Worm (Caenorhabditis elegans): ENCODE measurements around the gene R10D12.10.
A peak's percentile ranks its signal among the peaks of the same experiment; 100 is the strongest.

Gene R10D12.10

ce11 chrV:13953191-13953590 lies 5.0 kb downstream of the R10D12.10 start, which contains the start of gene R10D12.8:
Gene R10D12.8 (minus strand): TSS chrV:13953291.
- TF ChIP-seq pha-4 (tag; optimal IDR thresholded peaks at IDR 0.05) (peak; percentile 53), snpc-4 (tag; optimal IDR thresholded peaks at IDR 0.05) (no peak)

ce11 chrV:13949752-13950151 lies 8.4 kb downstream of the R10D12.10 start, which contains the start of gene R10D12.7:
Gene R10D12.7 (plus strand): TSS chrV:13950052.
- TF ChIP-seq eor-1 (tag; optimal IDR thresholded peaks at IDR 0.05), result no peak
- TF ChIP-seq pha-4 (tag; optimal IDR thresholded peaks at IDR 0.05), result no peak
- no peak for TF ChIP-seq mdl-1 (tag; optimal IDR thresholded peaks at IDR 0.05)
- TF ChIP-seq skn-1 (tag; optimal IDR thresholded peaks at IDR 0.05), result no peak
- no peak for TF ChIP-seq ceh-9 (tag; optimal IDR thresholded peaks at IDR 0.05)
- TF ChIP-seq fkh-2 (tag; optimal IDR thresholded peaks at IDR 0.05), result no peak
- no peak for TF ChIP-seq fkh-10 (GFP tag; optimal IDR thresholded peaks at IDR 0.05)
- no peak for TF ChIP-seq nhr-23 (tag; optimal IDR thresholded peaks at IDR 0.05)
- TF ChIP-seq ceh-82 (tag; optimal IDR thresholded peaks at IDR 0.05), result no peak
- TF ChIP-seq egl-27 (tag; optimal IDR thresholded peaks at IDR 0.05), result no peak
- TF ChIP-seq nhr-43 (tag; optimal IDR thresholded peaks at IDR 0.05; ENCODE audit: poor library complexity, severe bottlenecking), result no peak
- TF ChIP-seq egl-5 (tag; optimal IDR thresholded peaks at IDR 0.05), result no peak
- no peak for TF ChIP-seq tbx-2 (tag; optimal IDR thresholded peaks at IDR 0.05)
- TF ChIP-seq daf-12 (tag; optimal IDR thresholded peaks at IDR 0.05), result no peak
- no peak for TF ChIP-seq nhr-76 (tag; optimal IDR thresholded peaks at IDR 0.05)
- TF ChIP-seq unc-62 (GFP tag; optimal IDR thresholded peaks at IDR 0.05), result no peak
- TF ChIP-seq jun-1 (tag; optimal IDR thresholded peaks at IDR 0.05), result no peak
- no peak for TF ChIP-seq elt-3 (tag; optimal IDR thresholded peaks at IDR 0.05)

- no peak for TF ChIP-seq lin-39 (tag; optimal IDR thresholded peaks at IDR 0.05)
- no peak for TF ChIP-seq nhr-67 (tag; optimal IDR thresholded peaks at IDR 0.05)
- no peak for TF ChIP-seq ceh-9 (tag; optimal IDR thresholded peaks at IDR 0.05)
- TF ChIP-seq nhr-76 (tag; optimal IDR thresholded peaks at IDR 0.05), result no peak
- peak; percentile 3 for TF ChIP-seq elt-2 (tag; optimal IDR thresholded peaks at IDR 0.05)
- TF ChIP-seq pqm-1 (tag; optimal IDR thresholded peaks at IDR 0.05), result peak; percentile 38
- TF ChIP-seq fos-1 (tag; optimal IDR thresholded peaks at IDR 0.05), result no peak
- no peak for TF ChIP-seq eor-1 (tag; optimal IDR thresholded peaks at IDR 0.05)
- TF ChIP-seq nhr-43 (tag; optimal IDR thresholded peaks at IDR 0.05; ENCODE audit: poor library complexity, severe bottlenecking), result no peak
- TF ChIP-seq fkh-2 (tag; optimal IDR thresholded peaks at IDR 0.05), result no peak
- TF ChIP-seq nhr-28 (tag; optimal IDR thresholded peaks at IDR 0.05), result no peak
Measured at ce11 chrV:13949010-13949409, 9.1 kb downstream of the R10D12.10 start, which contains the start of gene R10D12.6. Gene R10D12.6 (plus strand): TSS chrV:13949310.

ce11 chrV:13946385-13947019 lies 11.6 kb downstream of the R10D12.10 start, which contains the start of the genes srx-10 and clec-226:
Gene srx-10 (minus strand): TSS chrV:13946485.
Gene clec-226 (plus strand): TSS chrV:13946969.
- no peak for TF ChIP-seq egl-5 (tag; optimal IDR thresholded peaks at IDR 0.05)
- no peak for TF ChIP-seq ceh-9 (tag; optimal IDR thresholded peaks at IDR 0.05)
- TF ChIP-seq fos-1 (tag; optimal IDR thresholded peaks at IDR 0.05), result no peak
- no peak for TF ChIP-seq mml-1 (tag; optimal IDR thresholded peaks at IDR 0.05)
- no peak for TF ChIP-seq tbx-2 (tag; optimal IDR thresholded peaks at IDR 0.05)
- no peak for TF ChIP-seq nhr-43 (tag; optimal IDR thresholded peaks at IDR 0.05; ENCODE audit: poor library complexity, severe bottlenecking)
- TF ChIP-seq ztf-4 (tag; optimal IDR thresholded peaks at IDR 0.05), result no peak
- TF ChIP-seq nfya-1 (tag; optimal IDR thresholded peaks at IDR 0.05; ENCODE audit: insufficient read depth), result no peak
- TF ChIP-seq nhr-25 (tag; optimal IDR thresholded peaks at IDR 0.05), result no peak
- TF ChIP-seq pqm-1 (tag; optimal IDR thresholded peaks at IDR 0.05), result no peak
- TF ChIP-seq hmg-11 (tag; optimal IDR thresholded peaks at IDR 0.05), result no peak
- no peak for TF ChIP-seq snpc-4 (tag; optimal IDR thresholded peaks at IDR 0.05)
- no peak for TF ChIP-seq daf-12 (tag; optimal IDR thresholded peaks at IDR 0.05)
- TF ChIP-seq fkh-2 (tag; optimal IDR thresholded peaks at IDR 0.05), result no peak
- no peak for TF ChIP-seq nhr-11 (tag; optimal IDR thresholded peaks at IDR 0.05)
- no peak for TF ChIP-seq nhr-28 (tag; optimal IDR thresholded peaks at IDR 0.05)
- no peak for TF ChIP-seq jun-1 (tag; optimal IDR thresholded peaks at IDR 0.05)

ce11 chrV:13942082-13942481 lies 16.1 kb downstream of the R10D12.10 start, which contains the start of gene dpr-1:
Gene dpr-1 (minus strand): TSS chrV:13942182.
- TF ChIP-seq ztf-4 (tag; optimal IDR thresholded peaks at IDR 0.05), result no peak
- TF ChIP-seq nhr-11 (tag; optimal IDR thresholded peaks at IDR 0.05), result no peak
- TF ChIP-seq hmg-11 (tag; optimal IDR thresholded peaks at IDR 0.05), result no peak
- no peak for TF ChIP-seq ama-1 (optimal IDR thresholded peaks at IDR 0.05)
- TF ChIP-seq nhr-237 (tag; optimal IDR thresholded peaks at IDR 0.05), result no peak
- TF ChIP-seq snpc-4 (tag; optimal IDR thresholded peaks at IDR 0.05), result no peak
